Fruit fly (Drosophila melanogaster) whole organism, embryonic: ENCODE data around the gene Sc2.

Experiments
- Atf6 ChIP-seq: fragments of 200-800 bp; sonication (Bioruptor generic); IDR thresholded peaks from 2 replicates; pipeline ENCODE4 v1.3.6; 2022; ENCODE audit warnings: missing biosample characterization, missing genetic modification characterization
- Awh ChIP-seq: fragments of 200-800 bp; sonication (Bioruptor generic); IDR thresholded peaks from 2 replicates; pipeline ENCODE4, ENCODE4 v1.3.6; 2022; ENCODE audit warnings: missing biosample characterization, missing genetic modification characterization
- Blimp-1 ChIP-seq: fragments of 200-800 bp; sonication (Bioruptor generic); optimal IDR thresholded peaks from 3 replicates; lab custom pipeline; 2018; ENCODE audit warnings: missing biosample characterization, missing genetic modification characterization, mild to moderate bottlenecking, moderate library complexity, missing genetic modification reagents
- CG11398 ChIP-seq: fragments of 200-800 bp; sonication (Bioruptor generic); optimal IDR thresholded peaks from 2 replicates; lab custom pipeline; 2016; ENCODE audit warnings: missing biosample characterization, missing genetic modification characterization
- CG11456 ChIP-seq: fragments of 200-800 bp; sonication (Bioruptor generic); IDR thresholded peaks from 3 replicates; pipeline ENCODE4 v1.3.6; 2022; ENCODE audit warnings: missing biosample characterization, missing genetic modification characterization
- CG11695 ChIP-seq: fragments of 200-800 bp; sonication (Bioruptor generic); IDR thresholded peaks from 3 replicates; pipeline ENCODE4 v1.3.6; 2022; ENCODE audit warnings: missing biosample characterization, missing genetic modification characterization
- CG12659 ChIP-seq: fragments of 200-800 bp; sonication (Bioruptor generic); optimal IDR thresholded peaks from 3 replicates; lab custom pipeline; 2017; ENCODE audit warnings: mild to moderate bottlenecking, missing biosample characterization, missing genetic modification reagents, missing genetic modification characterization
- CG14965 ChIP-seq: fragments of 200-800 bp; sonication (Bioruptor generic); optimal IDR thresholded peaks from 2 replicates; lab custom pipeline; 2016; ENCODE audit warnings: missing biosample characterization, missing genetic modification characterization, borderline replicate concordance
- CG15269 ChIP-seq: fragments of 200-800 bp; sonication (Bioruptor generic); optimal IDR thresholded peaks from 2 replicates; lab custom pipeline; 2018; ENCODE audit warnings: missing biosample characterization, mild to moderate bottlenecking, missing genetic modification characterization, moderate library complexity
- CG17328 ChIP-seq: fragments of 200-800 bp; sonication (Bioruptor generic); IDR thresholded peaks from 2 replicates; pipeline ENCODE4 v1.3.6; 2022; ENCODE audit warnings: missing biosample characterization, missing genetic modification characterization
- CG17359 ChIP-seq: fragments of 200-800 bp; sonication (Bioruptor generic); optimal IDR thresholded peaks from 3 replicates; lab custom pipeline; 2018; ENCODE audit warnings: missing biosample characterization, mild to moderate bottlenecking, missing genetic modification characterization, moderate library complexity
- CG1792 ChIP-seq: fragments of 200-800 bp; sonication (Bioruptor generic); optimal IDR thresholded peaks from 2 replicates; lab custom pipeline; 2016; ENCODE audit warnings: missing biosample characterization, missing genetic modification characterization
- CG4820 ChIP-seq: fragments of 200-800 bp; sonication (Bioruptor generic); optimal IDR thresholded peaks from 3 replicates; lab custom pipeline; 2016; ENCODE audit warnings: missing biosample characterization, missing genetic modification characterization
- CG6765 ChIP-seq: fragments of 200-800 bp; sonication (Bioruptor generic); optimal IDR thresholded peaks from 3 replicates; lab custom pipeline; 2017; ENCODE audit warnings: missing biosample characterization, mild to moderate bottlenecking, missing genetic modification characterization
- CG8388 ChIP-seq: fragments of 200-800 bp; sonication (Bioruptor generic); optimal IDR thresholded peaks from 2 replicates; lab custom pipeline; 2019; ENCODE audit warnings: missing biosample characterization, mild to moderate bottlenecking, missing genetic modification characterization, moderate library complexity
- CG8924 ChIP-seq: fragments of 200-800 bp; optimal IDR thresholded peaks from 3 replicates; lab custom pipeline; 2019; ENCODE audit warnings: missing biosample characterization, mild to moderate bottlenecking, missing genetic modification characterization, moderate library complexity
- CG9932 ChIP-seq: fragments of 200-800 bp; sonication (Bioruptor generic); IDR thresholded peaks from 2 replicates; pipeline ENCODE4 v1.3.6; 2022; ENCODE audit warnings: missing biosample characterization, missing genetic modification characterization
- Dip2 ChIP-seq: fragments of 200-800 bp; sonication (Bioruptor generic); IDR thresholded peaks from 2 replicates; pipeline ENCODE4 v1.3.6; 2022; ENCODE audit warnings: missing biosample characterization, missing genetic modification characterization
- Doc2 ChIP-seq: fragments of 200-800 bp; sonication (Bioruptor generic); IDR thresholded peaks from 2 replicates; pipeline ENCODE4 v1.3.6; 2022; ENCODE audit warnings: missing biosample characterization, missing genetic modification characterization
- ERR ChIP-seq: fragments of 200-800 bp; sonication (Bioruptor generic); optimal IDR thresholded peaks from 2 replicates; lab custom pipeline; 2016; ENCODE audit warnings: missing biosample characterization, missing genetic modification characterization
- Ets65A ChIP-seq: fragments of 200-800 bp; sonication (Bioruptor generic); peaks from one replicate; lab custom pipeline; 2016; ENCODE audit warnings: missing biosample characterization, missing genetic modification characterization
- Gug ChIP-seq: fragments of 200-800 bp; sonication (Bioruptor generic); IDR thresholded peaks from 4 replicates; pipeline ENCODE4 v1.3.6; 2022; ENCODE audit warnings: missing biosample characterization, missing genetic modification characterization
- HLH3B ChIP-seq: fragments of 200-800 bp; sonication (Bioruptor generic); IDR thresholded peaks from 2 replicates; pipeline ENCODE4 v1.3.6; 2022; ENCODE audit warnings: missing biosample characterization, missing genetic modification characterization
- Hsf ChIP-seq: fragments of 200-800 bp; sonication (Bioruptor generic); optimal IDR thresholded peaks from 3 replicates; lab custom pipeline; 2016; ENCODE audit warnings: missing biosample characterization, missing genetic modification characterization
- Nf-YC ChIP-seq: fragments of 200-800 bp; optimal IDR thresholded peaks from 3 replicates; lab custom pipeline; 2019; ENCODE audit warnings: missing biosample characterization, mild to moderate bottlenecking, missing genetic modification characterization, moderate library complexity
- Oli ChIP-seq: fragments of 200-800 bp; sonication (Bioruptor generic); optimal IDR thresholded peaks from 2 replicates; lab custom pipeline; 2018; ENCODE audit warnings: missing biosample characterization, mild to moderate bottlenecking, missing genetic modification characterization, moderate library complexity
- Sin3A ChIP-seq: fragments of >200 bp; optimal IDR thresholded peaks from 2 replicates; lab custom pipeline; 2018
- YL-1 ChIP-seq: fragments of 200-800 bp; sonication (Bioruptor generic); optimal IDR thresholded peaks from 3 replicates; lab custom pipeline; 2017; ENCODE audit warnings: missing biosample characterization, mild to moderate bottlenecking, missing genetic modification characterization
- ara ChIP-seq: fragments of 200-800 bp; sonication (Bioruptor generic); IDR thresholded peaks from 2 replicates; pipeline ENCODE4 v1.3.6; 2022; ENCODE audit warnings: missing biosample characterization, missing genetic modification characterization
- ash1 ChIP-seq: fragments of 200-800 bp; sonication (Bioruptor generic); optimal IDR thresholded peaks from 2 replicates; lab custom pipeline; 2018; ENCODE audit warnings: missing biosample characterization, mild to moderate bottlenecking, missing genetic modification characterization
- bowl ChIP-seq: fragments of 200-800 bp; sonication (Bioruptor generic); IDR thresholded peaks from 2 replicates; pipeline ENCODE4 v1.3.6; 2022; ENCODE audit warnings: missing biosample characterization, missing genetic modification characterization
- crc ChIP-seq: fragments of 200-800 bp; sonication (Bioruptor generic); optimal IDR thresholded peaks from 2 replicates; lab custom pipeline; 2016; ENCODE audit warnings: missing biosample characterization, missing genetic modification characterization
- da ChIP-seq: fragments of 200-800 bp; sonication (Bioruptor generic); optimal IDR thresholded peaks from 2 replicates; lab custom pipeline; 2016; ENCODE audit warnings: missing biosample characterization, missing genetic modification characterization
- dan ChIP-seq: fragments of 200-800 bp; sonication (Bioruptor generic); IDR thresholded peaks from 2 replicates; pipeline ENCODE4 v1.3.6; 2022; ENCODE audit warnings: missing biosample characterization, missing genetic modification characterization
- esg ChIP-seq: fragments of 200-800 bp; sonication (Bioruptor generic); conservative IDR thresholded peaks from 2 replicates; pipeline ENCODE4 v1.3.6; 2022; ENCODE audit warnings: missing biosample characterization, missing genetic modification characterization
- hkb ChIP-seq, 2 experiments: fragments of 200-800 bp in 1 of 2; fragments of >200 bp in 1 of 2; sonication (Bioruptor generic) in 1 of 2; IDR thresholded peaks in 1 of 2; optimal IDR thresholded peaks in 1 of 2; 2 replicates each; pipeline versions ENCODE4 v1.3.6 to Lab custom; 2017 to 2022; ENCODE audit warnings: missing biosample characterization in 1 of 2, missing genetic modification characterization in 1 of 2
- lmd ChIP-seq: fragments of 200-800 bp; sonication (Bioruptor generic); IDR thresholded peaks from 2 replicates; pipeline ENCODE4 v1.3.6; 2022; ENCODE audit warnings: missing biosample characterization, missing genetic modification characterization
- lov ChIP-seq, 2 experiments: fragments of 200-800 bp in 1 of 2; fragments of >200 bp in 1 of 2; sonication (Bioruptor generic) in 1 of 2; IDR thresholded peaks in 1 of 2; optimal IDR thresholded peaks in 1 of 2; 2 replicates in 1 of 2; 3 replicates in 1 of 2; pipeline versions ENCODE4 v1.3.6 to Lab custom; 2017 to 2022; ENCODE audit warnings: missing biosample characterization in 1 of 2, missing genetic modification characterization in 1 of 2
- mld ChIP-seq: fragments of 200-800 bp; sonication (Bioruptor generic); IDR thresholded peaks from 3 replicates; pipeline ENCODE4 v1.3.6; 2022; ENCODE audit warnings: missing biosample characterization, missing genetic modification characterization; ENCODE audit not compliant: partially characterized antibody
- nmo ChIP-seq: fragments of 200-800 bp; sonication (Bioruptor generic); optimal IDR thresholded peaks from 2 replicates; lab custom pipeline; 2018; ENCODE audit warnings: missing biosample characterization, mild to moderate bottlenecking, missing genetic modification characterization, moderate library complexity
- pho ChIP-seq: fragments of 200-800 bp; sonication (Bioruptor generic); optimal IDR thresholded peaks from 2 replicates; lab custom pipeline; 2016; ENCODE audit warnings: missing biosample characterization, missing genetic modification characterization
- prd ChIP-seq, 3 experiments: fragments of >200 bp in 2 of 3; fragments of 200-800 bp in 1 of 3; sonication (Bioruptor generic) in 1 of 3; optimal IDR thresholded peaks in 2 of 3; IDR thresholded peaks in 1 of 3; 2 replicates in 2 of 3; 3 replicates in 1 of 3; pipeline versions ENCODE4 v1.3.6 to Lab custom; 2017 to 2022; ENCODE audit warnings: missing biosample characterization in 1 of 3, missing genetic modification characterization in 1 of 3
- ranshi ChIP-seq: fragments of 200-800 bp; sonication (Bioruptor generic); IDR thresholded peaks from 2 replicates; pipeline ENCODE4 v1.3.6; 2022; ENCODE audit warnings: missing biosample characterization, missing genetic modification characterization
- sens ChIP-seq: fragments of 200-800 bp; sonication (Bioruptor generic); peaks from one replicate; lab custom pipeline; 2016; ENCODE audit warnings: missing biosample characterization, missing genetic modification characterization
- shn ChIP-seq: fragments of 200-800 bp; sonication (Bioruptor generic); optimal IDR thresholded peaks from 3 replicates; lab custom pipeline; 2016; ENCODE audit warnings: missing biosample characterization, missing genetic modification characterization
- slbo ChIP-seq: fragments of 200-800 bp; sonication (Bioruptor generic); IDR thresholded peaks from 2 replicates; pipeline ENCODE4 v1.3.6; 2022; ENCODE audit warnings: missing biosample characterization, missing genetic modification characterization
- so ChIP-seq: fragments of 200-800 bp; sonication (Bioruptor generic); IDR thresholded peaks from 3 replicates; pipeline ENCODE4 v1.3.6; 2022; ENCODE audit warnings: missing biosample characterization, missing genetic modification characterization
- unpg ChIP-seq: fragments of 200-800 bp; sonication (Bioruptor generic); optimal IDR thresholded peaks from 3 replicates; lab custom pipeline; 2018; ENCODE audit warnings: missing biosample characterization, mild to moderate bottlenecking, missing genetic modification characterization, moderate library complexity
- vnd ChIP-seq: fragments of 200-800 bp; sonication (Bioruptor generic); IDR thresholded peaks from 3 replicates; pipeline ENCODE4 v1.3.6; 2022; ENCODE audit warnings: missing biosample characterization, missing genetic modification characterization; ENCODE audit not compliant: partially characterized antibody
- zf30C ChIP-seq: fragments of 200-800 bp; sonication (Bioruptor generic); optimal IDR thresholded peaks from 3 replicates; lab custom pipeline; 2018; ENCODE audit warnings: missing biosample characterization, mild to moderate bottlenecking, missing genetic modification characterization
- zfh1 ChIP-seq: fragments of 200-800 bp; sonication (Bioruptor generic); IDR thresholded peaks from 3 replicates; pipeline ENCODE4 v1.3.6; 2022; ENCODE audit warnings: missing biosample characterization, missing genetic modification characterization

Sc2 gene

DNA sequence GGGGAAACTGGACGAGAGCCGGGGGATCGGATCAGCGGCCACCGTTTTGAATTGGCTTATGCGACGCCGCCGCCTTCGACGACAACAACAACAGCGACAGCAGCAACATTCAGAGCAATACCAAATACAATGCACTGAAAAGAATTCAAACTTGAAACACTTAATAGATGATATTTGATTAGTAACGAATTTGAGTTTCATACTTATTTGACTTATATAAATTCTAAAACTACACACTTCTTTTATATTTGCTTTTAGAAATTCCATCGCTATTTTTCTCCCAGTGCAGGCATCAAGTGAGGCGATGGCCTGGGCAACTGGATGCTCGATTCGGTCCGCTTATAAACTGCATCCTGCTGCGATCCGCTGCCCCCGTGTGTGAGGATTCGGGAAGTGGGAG lies 35.3 kb upstream of the Sc2 start (continued):
- TF ChIP-seq shn (GFP tag; lab: Kevin White, UChicago): no peak
- no peak for TF ChIP-seq Sin3A (lab: Kevin White, UChicago)
- peak; percentile 52; the same call in 1 of the 2 replicates for TF ChIP-seq CG17328
- no peak for TF ChIP-seq mld (GFP tag; lab: Robert Waterston, UW)
- TF ChIP-seq CG1792 (GFP tag; lab: Kevin White, UChicago): no peak
- peak; percentile 39 for TF ChIP-seq unpg (GFP tag; lab: Kevin White, UChicago)
- peak; percentile 29 for TF ChIP-seq CG8388 (GFP tag; lab: Kevin White, UChicago)
- TF ChIP-seq ranshi (GFP tag; lab: Robert Waterston, UW): no peak
- TF ChIP-seq YL-1: no peak
- TF ChIP-seq dan (GFP tag; lab: Robert Waterston, UW): no peak
- TF ChIP-seq Nf-YC (tag; lab: Kevin White, UChicago): no peak
- peak; percentile 9 for TF ChIP-seq CG4820
- TF ChIP-seq Hsf (GFP tag; lab: Kevin White, UChicago): peak; percentile 23
- TF ChIP-seq da (GFP tag; lab: Kevin White, UChicago): no peak
- TF ChIP-seq CG12659 (GFP tag; lab: Kevin White, UChicago): no peak
- peak; percentile 32; the same call in 1 of the 2 replicates for TF ChIP-seq lmd (GFP tag; lab: Robert Waterston, UW)
- TF ChIP-seq Blimp-1 (GFP tag; lab: Kevin White, UChicago): peak; percentile 25
- 0 out of 2 replicates have a peak, but pooled peaks have one; percentile 40 for TF ChIP-seq Awh (GFP tag; lab: Robert Waterston, UW)
- no peak for TF ChIP-seq vnd (GFP tag; lab: Robert Waterston, UW)
- TF ChIP-seq ash1 (GFP tag; lab: Kevin White, UChicago): no peak
- TF ChIP-seq hkb (optimal IDR thresholded peaks at IDR 0.05; lab: Kevin White, UChicago): no peak
- 0 out of 2 replicates have a peak, but pooled peaks have one; percentile 38 for TF ChIP-seq hkb (GFP tag; IDR thresholded peaks at IDR 0.05; lab: Robert Waterston, UW)
- no peak for TF ChIP-seq CG9932 (GFP tag; lab: Robert Waterston, UW)
- no peak for TF ChIP-seq HLH3B (GFP tag; lab: Robert Waterston, UW)
- TF ChIP-seq CG8924 (tag; lab: Kevin White, UChicago): peak; percentile 22
- no peak for TF ChIP-seq Dip2 (GFP tag; lab: Robert Waterston, UW)
- no peak for TF ChIP-seq crc (GFP tag; lab: Kevin White, UChicago)
- TF ChIP-seq Doc2 (GFP tag; lab: Robert Waterston, UW): no peak
- TF ChIP-seq prd (optimal IDR thresholded peaks at IDR 0.05; lab: Kevin White, UChicago): no peak
- peak; percentile 64 for TF ChIP-seq prd (GFP tag; IDR thresholded peaks at IDR 0.05; lab: Robert Waterston, UW)
- peak; percentile 56; the same call in 2 of the 3 replicates for TF ChIP-seq zfh1 (GFP tag; lab: Robert Waterston, UW)
- 0 out of 3 replicates have a peak, but pooled peaks have one; percentile 23 for TF ChIP-seq CG11695 (GFP tag; lab: Robert Waterston, UW)
- peak; percentile 1 for TF ChIP-seq CG17359 (tag; lab: Kevin White, UChicago)
- no peak for TF ChIP-seq slbo (GFP tag; lab: Robert Waterston, UW)
- TF ChIP-seq ERR (GFP tag; lab: Kevin White, UChicago): no peak
- 0 out of 3 replicates have a peak, but pooled peaks have one; percentile 36 for TF ChIP-seq so (GFP tag; lab: Robert Waterston, UW)
- no peak for TF ChIP-seq bowl (GFP tag; lab: Robert Waterston, UW)
- no peak for TF ChIP-seq esg
- TF ChIP-seq Gug: no peak
- TF ChIP-seq CG14965 (GFP tag; lab: Kevin White, UChicago): no peak
- peak; percentile 54 for TF ChIP-seq ara
- no peak for TF ChIP-seq lov (optimal IDR thresholded peaks at IDR 0.05; lab: Kevin White, UChicago)
- TF ChIP-seq lov (GFP tag; IDR thresholded peaks at IDR 0.05; lab: Robert Waterston, UW): 0 out of 3 replicates have a peak, but pooled peaks have one; percentile 6
- TF ChIP-seq CG15269: no peak
- no peak for TF ChIP-seq Atf6 (GFP tag; lab: Robert Waterston, UW)
- TF ChIP-seq nmo (GFP tag; lab: Kevin White, UChicago): peak; percentile 35
- peak; percentile 57 for TF ChIP-seq sens (GFP tag; lab: Kevin White, UChicago)
- TF ChIP-seq Oli (tag; lab: Kevin White, UChicago): peak; percentile 15
- no peak for TF ChIP-seq CG11398 (GFP tag; lab: Kevin White, UChicago)
- TF ChIP-seq Ets65A: no peak
- TF ChIP-seq pho (GFP tag; lab: Kevin White, UChicago): no peak
- no peak for TF ChIP-seq CG6765 (GFP tag; lab: Kevin White, UChicago)
- TF ChIP-seq CG11456 (GFP tag; lab: Robert Waterston, UW): no peak
- no peak for TF ChIP-seq zf30C
